Worm (Caenorhabditis elegans) whole organism, midembryonic: ENCODE results near the gene srg-48.

Source experiments
- T22C8.4 ChIP-seq: fragments of 200-800 bp; sonication (Bioruptor generic); IDR thresholded peaks from 2 replicates; pipeline ENCODE4 v1.3.6; 2022; ENCODE audit warnings: missing genetic modification characterization, missing compliant biosample characterization
- cog-1 ChIP-seq: sonication (generic microtip); optimal IDR thresholded peaks from 2 replicates; lab custom pipeline; 2016; ENCODE audit warnings: missing genetic modification characterization, missing compliant biosample characterization
- flt-1 ChIP-seq: fragments of 200-800 bp; sonication (Bioruptor generic); IDR thresholded peaks from 2 replicates; pipeline ENCODE4 v1.3.6; 2022; ENCODE audit warnings: missing genetic modification characterization, missing compliant biosample characterization
- klf-2 ChIP-seq: fragments of 200-800 bp; sonication (Bioruptor generic); conservative IDR thresholded peaks from 2 replicates; pipeline ENCODE4 v1.3.6; 2022; ENCODE audit warnings: missing genetic modification reagents, missing genetic modification characterization, missing compliant biosample characterization
- med-1 ChIP-seq: sonication (generic microtip); optimal IDR thresholded peaks from 2 replicates; lab custom pipeline; 2017; ENCODE audit warnings: missing genetic modification characterization, mild to moderate bottlenecking, missing compliant biosample characterization, antibody characterized with exemption, missing genetic modification reagents; ENCODE audit not compliant: insufficient read depth
- ref-1 ChIP-seq: fragments of 200-800 bp; sonication (Bioruptor generic); conservative IDR thresholded peaks from 2 replicates; pipeline ENCODE4 v1.3.6; 2022; ENCODE audit warnings: missing genetic modification reagents, missing genetic modification characterization, missing compliant biosample characterization
- tab-1 ChIP-seq: fragments of 200-800 bp; sonication (Bioruptor generic); IDR thresholded peaks from 2 replicates; pipeline ENCODE4 v1.3.6; 2022; ENCODE audit warnings: missing genetic modification characterization, missing compliant biosample characterization
- ztf-23 ChIP-seq: fragments of 200-800 bp; sonication (Bioruptor generic); IDR thresholded peaks from 2 replicates; pipeline ENCODE4 v1.3.6; 2022; ENCODE audit warnings: missing genetic modification reagents, missing genetic modification characterization, missing compliant biosample characterization
- ztf-29 ChIP-seq: fragments of 200-800 bp; sonication (Bioruptor generic); IDR thresholded peaks from 2 replicates; pipeline ENCODE4 v1.3.6; 2022; ENCODE audit warnings: missing genetic modification reagents, missing genetic modification characterization, missing compliant biosample characterization

srg-48 gene

ce11 chrIV:7083976-7084375, 11.8 kb downstream of the srg-48 start:
- TF ChIP-seq klf-2 (no peak), flt-1 (GFP tag; lab: Robert Waterston, UW) (no peak)

- TF ChIP-seq med-1 (GFP tag; lab: Kevin White, UChicago) (no peak), flt-1 (GFP tag; lab: Robert Waterston, UW) (peak; percentile 83), ztf-29 (GFP tag; lab: Robert Waterston, UW) (no peak), klf-2 (no peak), ztf-23 (GFP tag; lab: Robert Waterston, UW) (no peak), tab-1 (no peak), cog-1 (peak; percentile 61), ref-1 (GFP tag; lab: Robert Waterston, UW) (no peak), T22C8.4 (GFP tag; lab: Robert Waterston, UW) (no peak)
Measured at ce11 chrIV:7084632-7085160, 12.5 kb downstream of the srg-48 start, which contains the start of gene rps-4. Gene rps-4, minus strand, starts transcription at chrIV:7084682.

- no peak for TF ChIP-seq ztf-29 (GFP tag; lab: Robert Waterston, UW)
- no peak for TF ChIP-seq T22C8.4 (GFP tag; lab: Robert Waterston, UW)
- no peak for TF ChIP-seq med-1 (GFP tag; lab: Kevin White, UChicago)
- no peak for TF ChIP-seq klf-2
Measured at ce11 chrIV:7094216-7094758, 22.1 kb downstream of the srg-48 start, which contains the start of gene deb-1. Gene deb-1, minus strand, starts transcription at chrIV:7094266.

ce11 chrIV:7095396-7095964, 23.3 kb downstream of the srg-48 start:
- TF ChIP-seq ref-1 (GFP tag; lab: Robert Waterston, UW), result no peak
- TF ChIP-seq cog-1, result no peak
- TF ChIP-seq flt-1 (GFP tag; lab: Robert Waterston, UW), result no peak
- TF ChIP-seq med-1 (GFP tag; lab: Kevin White, UChicago), result no peak
- no peak for TF ChIP-seq tab-1
- no peak for TF ChIP-seq T22C8.4 (GFP tag; lab: Robert Waterston, UW)
- no peak for TF ChIP-seq ztf-29 (GFP tag; lab: Robert Waterston, UW)
- no peak for TF ChIP-seq klf-2
- no peak for TF ChIP-seq ztf-23 (GFP tag; lab: Robert Waterston, UW)

ce11 chrIV:7096097-7096496, 23.9 kb downstream of the srg-48 start:
- TF ChIP-seq tab-1, result no peak
- TF ChIP-seq med-1 (GFP tag; lab: Kevin White, UChicago), result no peak
- no peak for TF ChIP-seq T22C8.4 (GFP tag; lab: Robert Waterston, UW)
- no peak for TF ChIP-seq ztf-29 (GFP tag; lab: Robert Waterston, UW)
- TF ChIP-seq ref-1 (GFP tag; lab: Robert Waterston, UW), result no peak
- no peak for TF ChIP-seq cog-1
- TF ChIP-seq ztf-23 (GFP tag; lab: Robert Waterston, UW), result no peak
- TF ChIP-seq flt-1 (GFP tag; lab: Robert Waterston, UW), result no peak
- TF ChIP-seq klf-2, result no peak

ce11 chrIV:7097450-7097849, 25.2 kb downstream of the srg-48 start:
- no peak for TF ChIP-seq ztf-23 (GFP tag; lab: Robert Waterston, UW)
- TF ChIP-seq ref-1 (GFP tag; lab: Robert Waterston, UW), result no peak
- TF ChIP-seq T22C8.4 (GFP tag; lab: Robert Waterston, UW), result no peak
- TF ChIP-seq ztf-29 (GFP tag; lab: Robert Waterston, UW), result no peak
- no peak for TF ChIP-seq klf-2
- TF ChIP-seq cog-1, result no peak
- TF ChIP-seq med-1 (GFP tag; lab: Kevin White, UChicago), result no peak
- no peak for TF ChIP-seq flt-1 (GFP tag; lab: Robert Waterston, UW)
- TF ChIP-seq tab-1, result no peak

- TF ChIP-seq tab-1 (no peak), ref-1 (GFP tag; lab: Robert Waterston, UW) (no peak), T22C8.4 (GFP tag; lab: Robert Waterston, UW) (no peak), cog-1 (no peak), med-1 (GFP tag; lab: Kevin White, UChicago) (no peak), ztf-29 (GFP tag; lab: Robert Waterston, UW) (no peak), klf-2 (no peak), flt-1 (GFP tag; lab: Robert Waterston, UW) (no peak), ztf-23 (GFP tag; lab: Robert Waterston, UW) (no peak)
Measured at ce11 chrIV:7098509-7099065, 26.4 kb downstream of the srg-48 start, which contains the start of gene ZC477.4. Gene ZC477.4, minus strand, starts transcription at chrIV:7098784.

- TF ChIP-seq cog-1 (peak; percentile 29), tab-1 (no peak)
Measured at ce11 chrIV:7099377-7099776, 27.2 kb downstream of the srg-48 start.

- 0 out of 2 replicates have a peak, but pooled peaks have one; percentile 12 for TF ChIP-seq T22C8.4 (GFP tag; lab: Robert Waterston, UW)
- no peak for TF ChIP-seq flt-1 (GFP tag; lab: Robert Waterston, UW)
- TF ChIP-seq med-1 (GFP tag; lab: Kevin White, UChicago), result no peak
- no peak for TF ChIP-seq tab-1
- TF ChIP-seq klf-2, result no peak
Measured at ce11 chrIV:7103211-7103679, 31.0 kb downstream of the srg-48 start, which contains the start of the genes rde-8 and ZC477.3. Gene rde-8, minus strand, starts transcription at chrIV:7103261. Gene ZC477.3, plus strand, starts transcription at chrIV:7103492.

ce11 chrIV:7107893-7108292, 35.7 kb downstream of the srg-48 start, which contains the start of gene ZC477.2:
Gene ZC477.2, plus strand, starts transcription at chrIV:7108193.
- TF ChIP-seq T22C8.4 (GFP tag; lab: Robert Waterston, UW) (no peak), cog-1 (no peak), ref-1 (GFP tag; lab: Robert Waterston, UW) (no peak), med-1 (GFP tag; lab: Kevin White, UChicago) (no peak), flt-1 (GFP tag; lab: Robert Waterston, UW) (no peak), ztf-29 (GFP tag; lab: Robert Waterston, UW) (no peak)
